Worm (Caenorhabditis elegans) whole organism, L2 larva: ENCODE data around the gene Y37E11AM.2.

Experiments
- C34F6.9 ChIP-seq: fragments of 150-350 bp; optimal IDR thresholded peaks from 2 replicates; lab custom pipeline; 2014; ENCODE audit warnings: missing biosample characterization, missing genetic modification characterization
- F13H6.1 ChIP-seq: sonication (generic microtip); optimal IDR thresholded peaks from 2 replicates; lab custom pipeline; 2016; ENCODE audit warnings: missing genetic modification characterization, missing compliant biosample characterization
- R02D3.7 ChIP-seq: fragments of 150-350 bp; optimal IDR thresholded peaks from 2 replicates; lab custom pipeline; 2014; ENCODE audit warnings: missing biosample characterization, missing genetic modification characterization
- Y55F3AM.14 ChIP-seq: fragments of 200-800 bp; sonication (Bioruptor generic); optimal IDR thresholded peaks from 2 replicates; lab custom pipeline; 2018; ENCODE audit warnings: mild to moderate bottlenecking, missing genetic modification characterization, missing compliant biosample characterization
- ZK546.5 ChIP-seq: sonication (generic microtip); optimal IDR thresholded peaks from 2 replicates; lab custom pipeline; 2017; ENCODE audit warnings: missing biosample characterization, missing genetic modification characterization
- aly-2 ChIP-seq: fragments of 150-350 bp; optimal IDR thresholded peaks from 2 replicates; lab custom pipeline; 2014; ENCODE audit warnings: missing biosample characterization, missing genetic modification characterization
- blmp-1 ChIP-seq: sonication (generic microtip); optimal IDR thresholded peaks from 2 replicates; lab custom pipeline; 2017; ENCODE audit warnings: missing genetic modification characterization, mild to moderate bottlenecking, missing compliant biosample characterization, antibody characterized with exemption, moderate library complexity; ENCODE audit not compliant: insufficient read depth
- ceh-16 ChIP-seq: fragments of 150-350 bp; optimal IDR thresholded peaks from 2 replicates; lab custom pipeline; 2014; ENCODE audit warnings: missing biosample characterization, missing genetic modification characterization
- ceh-82 ChIP-seq: fragments of 150-350 bp; optimal IDR thresholded peaks from 2 replicates; lab custom pipeline; 2014; ENCODE audit warnings: missing biosample characterization, missing genetic modification characterization
- crh-2 ChIP-seq: sonication (generic microtip); optimal IDR thresholded peaks from 2 replicates; lab custom pipeline; 2017; ENCODE audit warnings: missing biosample characterization, missing genetic modification characterization
- elt-1 ChIP-seq: fragments of 150-350 bp; optimal IDR thresholded peaks from 2 replicates; lab custom pipeline; 2014; ENCODE audit warnings: missing biosample characterization, missing genetic modification characterization
- elt-3 ChIP-seq: sonication (generic microtip); optimal IDR thresholded peaks from 2 replicates; lab custom pipeline; 2017; ENCODE audit warnings: missing biosample characterization, missing genetic modification characterization
- fos-1 ChIP-seq: fragments of 150-350 bp; optimal IDR thresholded peaks from 2 replicates; lab custom pipeline; 2014; ENCODE audit warnings: missing biosample characterization, missing genetic modification characterization
- gmeb-1 ChIP-seq: fragments of 150-350 bp; optimal IDR thresholded peaks from 2 replicates; lab custom pipeline; 2014; ENCODE audit warnings: missing biosample characterization, missing genetic modification characterization
- lin-11 ChIP-seq: fragments of 150-350 bp; sonication (generic microtip); optimal IDR thresholded peaks from 2 replicates; lab custom pipeline; 2014; ENCODE audit warnings: missing biosample characterization, missing genetic modification characterization, inconsistent platforms, mixed read lengths
- lin-13 ChIP-seq: fragments of 150-350 bp; optimal IDR thresholded peaks from 2 replicates; lab custom pipeline; 2014; ENCODE audit warnings: missing biosample characterization, missing genetic modification reagents, missing genetic modification characterization
- lin-39 ChIP-seq: fragments of 150-350 bp; optimal IDR thresholded peaks from 2 replicates; lab custom pipeline; 2014; ENCODE audit warnings: missing biosample characterization, missing genetic modification reagents, missing genetic modification characterization
- mab-5 ChIP-seq: fragments of 150-350 bp; optimal IDR thresholded peaks from 2 replicates; lab custom pipeline; 2014; ENCODE audit warnings: missing biosample characterization, missing genetic modification characterization
- mbf-1 ChIP-seq: sonication (generic microtip); optimal IDR thresholded peaks from 2 replicates; lab custom pipeline; 2017; ENCODE audit warnings: missing biosample characterization, missing genetic modification characterization
- mdl-1 ChIP-seq, 2 experiments: fragments of 150-350 bp in 1 of 2; sonication (generic microtip) in 1 of 2; optimal IDR thresholded peaks; 2 replicates each; lab custom pipeline; 2017; ENCODE audit warnings: missing biosample characterization in 2 of 2, missing genetic modification characterization in 2 of 2
- nhr-11 ChIP-seq: fragments of 150-350 bp; optimal IDR thresholded peaks from 2 replicates; lab custom pipeline; 2014; ENCODE audit warnings: missing biosample characterization, missing genetic modification characterization
- nhr-12 ChIP-seq: fragments of 150-350 bp; optimal IDR thresholded peaks from 2 replicates; lab custom pipeline; 2014; ENCODE audit warnings: missing biosample characterization, missing genetic modification characterization
- nhr-129 ChIP-seq: fragments of 150-350 bp; optimal IDR thresholded peaks from 2 replicates; lab custom pipeline; 2014; ENCODE audit warnings: missing biosample characterization, missing genetic modification characterization
- nhr-23 ChIP-seq: fragments of 150-350 bp; optimal IDR thresholded peaks from 2 replicates; lab custom pipeline; 2014; ENCODE audit warnings: missing biosample characterization, missing genetic modification reagents, missing genetic modification characterization
- nhr-237 ChIP-seq: fragments of 150-350 bp; optimal IDR thresholded peaks from 2 replicates; lab custom pipeline; 2014; ENCODE audit warnings: missing biosample characterization, missing genetic modification characterization
- nhr-6 ChIP-seq: fragments of 150-350 bp; optimal IDR thresholded peaks from 2 replicates; lab custom pipeline; 2014; ENCODE audit warnings: missing biosample characterization, missing genetic modification characterization
- nhr-77 ChIP-seq: fragments of 150-350 bp; optimal IDR thresholded peaks from 2 replicates; lab custom pipeline; 2014; ENCODE audit warnings: missing biosample characterization, missing genetic modification characterization
- peb-1 ChIP-seq: fragments of 150-350 bp; optimal IDR thresholded peaks from 2 replicates; lab custom pipeline; 2014; ENCODE audit warnings: missing biosample characterization, missing genetic modification characterization
- sem-4 ChIP-seq: fragments of 150-350 bp; optimal IDR thresholded peaks from 2 replicates; lab custom pipeline; 2014; ENCODE audit warnings: missing biosample characterization, missing genetic modification reagents, missing genetic modification characterization
- skn-1 ChIP-seq: sonication (generic microtip); optimal IDR thresholded peaks from 2 replicates; lab custom pipeline; 2017; ENCODE audit warnings: missing biosample characterization, missing genetic modification characterization
- sma-3 ChIP-seq: sonication (generic microtip); optimal IDR thresholded peaks from 2 replicates; lab custom pipeline; 2016; ENCODE audit warnings: missing genetic modification reagents, missing genetic modification characterization, missing compliant biosample characterization
- sma-9 ChIP-seq, 2 experiments: fragments of 150-350 bp in 1 of 2; sonication (generic microtip) in 1 of 2; optimal IDR thresholded peaks; 2 replicates each; lab custom pipeline; 2014 to 2016; ENCODE audit warnings: missing genetic modification characterization in 2 of 2, mild to moderate bottlenecking in 1 of 2, missing biosample characterization in 1 of 2, missing compliant biosample characterization in 1 of 2, missing genetic modification reagents in 1 of 2, moderate library complexity in 1 of 2
- unc-39 ChIP-seq: fragments of 150-350 bp; optimal IDR thresholded peaks from 2 replicates; lab custom pipeline; 2014; ENCODE audit warnings: missing biosample characterization, missing genetic modification characterization
- unc-62 ChIP-seq: fragments of 150-350 bp; optimal IDR thresholded peaks from 2 replicates; lab custom pipeline; 2014; ENCODE audit warnings: missing biosample characterization, missing genetic modification reagents, missing genetic modification characterization

Gene Y37E11AM.2

DNA sequence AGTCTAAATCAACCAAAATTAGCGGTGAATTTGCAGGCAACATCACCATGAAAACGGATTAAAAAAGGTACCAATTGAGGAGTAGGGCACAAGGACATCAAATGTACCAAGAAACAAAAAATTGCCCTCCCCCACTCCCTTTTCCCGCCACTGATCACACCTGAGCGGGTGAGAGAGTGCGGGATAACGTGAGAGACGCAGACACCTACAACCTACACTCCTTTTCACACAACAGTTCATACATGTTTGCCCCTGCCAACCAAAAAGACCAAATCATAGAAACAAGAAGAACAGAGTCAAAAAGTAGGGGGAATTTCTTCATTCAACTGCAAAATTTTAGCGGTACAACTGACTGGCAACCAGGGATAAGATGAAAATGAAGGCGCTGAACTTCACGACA lies 27.0 kb upstream of the Y37E11AM.2 start:
- TF ChIP-seq nhr-129 (tag; lab: Kevin White, UChicago) = peak; percentile 17
- TF ChIP-seq nhr-6 = no peak

DNA sequence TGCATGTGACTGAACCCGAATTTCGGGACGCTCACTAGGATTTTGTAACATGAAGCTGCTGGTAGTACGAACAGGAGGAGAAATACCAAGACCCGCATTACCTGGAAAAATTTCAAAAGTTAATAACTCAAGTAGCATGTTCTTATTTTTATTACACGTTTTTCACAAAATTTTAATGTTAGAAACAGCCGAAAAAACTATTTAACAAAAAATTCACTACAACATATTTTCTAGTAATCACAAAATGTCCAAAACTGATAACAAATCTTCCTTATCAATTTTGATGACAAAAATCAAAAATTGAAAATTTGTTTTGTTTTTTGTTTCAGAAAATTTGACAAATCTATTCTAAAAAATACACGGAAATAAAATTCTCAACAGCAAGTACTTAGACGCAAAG lies 25.7 kb upstream of the Y37E11AM.2 start, which contains the start of gene ugt-45:
Gene ugt-45, minus strand, starts transcription at position 101 of the 400 bp plus-strand sequence.
- no peak for TF ChIP-seq ZK546.5 (tag; lab: Kevin White, UChicago)
- no peak for TF ChIP-seq sma-9 (GFP tag; optimal IDR thresholded peaks at IDR 0.05; lab: Kevin White, UChicago)
- TF ChIP-seq sma-9 (tag; optimal IDR thresholded peaks at IDR 0.05; lab: Kevin White, UChicago) = no peak
- no peak for TF ChIP-seq lin-13
- no peak for TF ChIP-seq mab-5 (tag; lab: Kevin White, UChicago)
- no peak for TF ChIP-seq peb-1 (tag; lab: Kevin White, UChicago)
- TF ChIP-seq skn-1 (tag; lab: Kevin White, UChicago) = no peak
- no peak for TF ChIP-seq blmp-1 (tag; lab: Kevin White, UChicago)
- TF ChIP-seq nhr-129 (tag; lab: Kevin White, UChicago) = no peak
- no peak for TF ChIP-seq crh-2 (tag; lab: Kevin White, UChicago)
- TF ChIP-seq C34F6.9 (tag; lab: Kevin White, UChicago) = no peak
- TF ChIP-seq fos-1 = no peak
- no peak for TF ChIP-seq unc-62
- TF ChIP-seq gmeb-1 (tag; lab: Kevin White, UChicago) = no peak

DNA sequence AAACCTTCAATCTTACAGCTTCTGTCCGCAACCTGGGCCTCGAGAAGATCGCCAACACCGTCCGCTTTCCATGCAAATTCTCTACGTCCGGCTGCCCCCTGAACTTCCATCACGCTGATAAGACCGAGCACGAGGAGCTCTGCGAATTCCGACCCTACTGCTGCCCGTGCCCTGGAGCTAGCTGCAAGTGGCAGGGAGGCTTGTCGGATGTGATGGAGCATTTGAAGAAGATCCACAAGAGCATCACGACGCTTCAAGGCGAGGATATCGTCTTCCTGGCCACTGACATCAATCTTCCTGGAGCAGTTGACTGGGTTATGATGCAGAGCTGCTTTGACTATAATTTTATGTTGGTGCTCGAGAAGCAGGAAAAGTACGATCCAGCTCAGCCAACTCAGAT lies 20.5 kb upstream of the Y37E11AM.2 start:
- TF ChIP-seq C34F6.9 (tag; lab: Kevin White, UChicago) (no peak), blmp-1 (tag; lab: Kevin White, UChicago) (no peak), mbf-1 (tag; lab: Kevin White, UChicago) (no peak), lin-11 (no peak), F13H6.1 (tag; lab: Kevin White, UChicago) (no peak), aly-2 (tag; lab: Kevin White, UChicago) (no peak), sem-4 (tag; lab: Kevin White, UChicago) (no peak), nhr-12 (no peak), Y55F3AM.14 (GFP tag; lab: Kevin White, UChicago) (no peak), nhr-237 (no peak), unc-39 (tag; lab: Kevin White, UChicago) (no peak), nhr-23 (tag; lab: Kevin White, UChicago) (no peak), mdl-1 (tag; optimal IDR thresholded peaks at IDR 0.05; lab: Kevin White, UChicago) (no peak), ceh-16 (tag; lab: Kevin White, UChicago) (no peak), sma-9 (GFP tag; optimal IDR thresholded peaks at IDR 0.05; lab: Kevin White, UChicago) (no peak), sma-9 (tag; optimal IDR thresholded peaks at IDR 0.05; lab: Kevin White, UChicago) (no peak), nhr-77 (tag; lab: Kevin White, UChicago) (no peak), nhr-11 (tag; lab: Kevin White, UChicago) (no peak), skn-1 (tag; lab: Kevin White, UChicago) (no peak)
- TF ChIP-seq, all 48 proteins: peak for 0

DNA sequence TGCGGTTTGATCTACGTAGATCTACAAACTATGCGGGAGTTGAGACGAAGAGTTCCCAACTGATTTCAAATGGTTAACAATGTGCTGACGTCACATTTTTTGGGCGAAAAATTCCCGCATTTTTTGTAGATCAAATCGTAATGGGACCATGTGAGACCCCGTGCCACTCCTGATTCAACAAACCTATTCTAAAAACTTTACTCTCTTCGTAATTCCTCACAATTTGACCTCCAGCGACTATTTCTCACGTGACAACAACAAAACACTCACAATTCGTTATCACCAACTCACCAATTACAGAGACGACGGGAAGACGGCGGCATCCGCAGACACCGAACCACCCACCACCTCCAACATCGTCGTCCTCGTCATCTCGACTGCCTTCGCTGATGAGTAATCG lies 18.5 kb upstream of the Y37E11AM.2 start, which contains the start of gene siah-1:
Gene siah-1, plus strand, starts transcription at position 301 of the 400 bp plus-strand sequence.
- TF ChIP-seq sma-3 (GFP tag; lab: Kevin White, UChicago) (no peak), elt-3 (tag; lab: Kevin White, UChicago) (no peak), peb-1 (tag; lab: Kevin White, UChicago) (no peak), Y55F3AM.14 (GFP tag; lab: Kevin White, UChicago) (no peak), unc-62 (no peak), fos-1 (no peak), nhr-129 (tag; lab: Kevin White, UChicago) (no peak), nhr-11 (tag; lab: Kevin White, UChicago) (no peak), blmp-1 (tag; lab: Kevin White, UChicago) (no peak), ceh-16 (tag; lab: Kevin White, UChicago) (no peak), ceh-82 (tag; lab: Kevin White, UChicago) (no peak), R02D3.7 (no peak), lin-13 (no peak), elt-1 (tag; lab: Kevin White, UChicago) (no peak), nhr-6 (no peak), ZK546.5 (tag; lab: Kevin White, UChicago) (no peak), lin-39 (tag; lab: Kevin White, UChicago) (no peak), mab-5 (tag; lab: Kevin White, UChicago) (no peak)
